Worm (Caenorhabditis elegans) whole organism, L2 larva: Measurements from ENCODE around the gene ess-2.

Source experiments
- C34F6.9 ChIP-seq: fragments of 150-350 bp; optimal IDR thresholded peaks from 2 replicates; lab custom pipeline; 2014; ENCODE audit warnings: missing biosample characterization, missing genetic modification characterization
- F13H6.1 ChIP-seq: sonication (generic microtip); optimal IDR thresholded peaks from 2 replicates; lab custom pipeline; 2016; ENCODE audit warnings: missing genetic modification characterization, missing compliant biosample characterization
- R02D3.7 ChIP-seq: fragments of 150-350 bp; optimal IDR thresholded peaks from 2 replicates; lab custom pipeline; 2014; ENCODE audit warnings: missing biosample characterization, missing genetic modification characterization
- ZK546.5 ChIP-seq: sonication (generic microtip); optimal IDR thresholded peaks from 2 replicates; lab custom pipeline; 2017; ENCODE audit warnings: missing biosample characterization, missing genetic modification characterization
- alr-1 ChIP-seq: fragments of 150-350 bp; optimal IDR thresholded peaks from 2 replicates; lab custom pipeline; 2014; ENCODE audit warnings: missing biosample characterization, missing genetic modification characterization
- aly-2 ChIP-seq: fragments of 150-350 bp; optimal IDR thresholded peaks from 2 replicates; lab custom pipeline; 2014; ENCODE audit warnings: missing biosample characterization, missing genetic modification characterization
- ama-1 ChIP-seq: fragments of 150-350 bp; optimal IDR thresholded peaks from 2 replicates; lab custom pipeline; 2018; ENCODE audit warnings: inconsistent platforms
- ceh-16 ChIP-seq: fragments of 150-350 bp; optimal IDR thresholded peaks from 2 replicates; lab custom pipeline; 2014; ENCODE audit warnings: missing biosample characterization, missing genetic modification characterization
- ceh-82 ChIP-seq: fragments of 150-350 bp; optimal IDR thresholded peaks from 2 replicates; lab custom pipeline; 2014; ENCODE audit warnings: missing biosample characterization, missing genetic modification characterization
- crh-2 ChIP-seq: sonication (generic microtip); optimal IDR thresholded peaks from 2 replicates; lab custom pipeline; 2017; ENCODE audit warnings: missing biosample characterization, missing genetic modification characterization
- dmd-4 ChIP-seq: sonication (generic microtip); optimal IDR thresholded peaks from 2 replicates; lab custom pipeline; 2017; ENCODE audit warnings: missing biosample characterization, missing genetic modification characterization
- egl-27 ChIP-seq: sonication (generic microtip); optimal IDR thresholded peaks from 3 replicates; lab custom pipeline; 2017; ENCODE audit warnings: missing biosample characterization, missing genetic modification reagents, missing genetic modification characterization
- elt-1 ChIP-seq: fragments of 150-350 bp; optimal IDR thresholded peaks from 2 replicates; lab custom pipeline; 2014; ENCODE audit warnings: missing biosample characterization, missing genetic modification characterization
- fos-1 ChIP-seq: fragments of 150-350 bp; optimal IDR thresholded peaks from 2 replicates; lab custom pipeline; 2014; ENCODE audit warnings: missing biosample characterization, missing genetic modification characterization
- gmeb-1 ChIP-seq: fragments of 150-350 bp; optimal IDR thresholded peaks from 2 replicates; lab custom pipeline; 2014; ENCODE audit warnings: missing biosample characterization, missing genetic modification characterization
- lin-11 ChIP-seq: fragments of 150-350 bp; sonication (generic microtip); optimal IDR thresholded peaks from 2 replicates; lab custom pipeline; 2014; ENCODE audit warnings: missing biosample characterization, missing genetic modification characterization, inconsistent platforms, mixed read lengths
- lin-13 ChIP-seq: fragments of 150-350 bp; optimal IDR thresholded peaks from 2 replicates; lab custom pipeline; 2014; ENCODE audit warnings: missing biosample characterization, missing genetic modification reagents, missing genetic modification characterization
- lin-39 ChIP-seq: fragments of 150-350 bp; optimal IDR thresholded peaks from 2 replicates; lab custom pipeline; 2014; ENCODE audit warnings: missing biosample characterization, missing genetic modification reagents, missing genetic modification characterization
- lsy-2 ChIP-seq, 2 experiments: fragments of 150-350 bp in 1 of 2; sonication (generic microtip) in 1 of 2; optimal IDR thresholded peaks; 2 replicates each; lab custom pipeline; 2014 to 2017; ENCODE audit warnings: missing biosample characterization in 2 of 2, missing genetic modification characterization in 2 of 2
- mab-5 ChIP-seq: fragments of 150-350 bp; optimal IDR thresholded peaks from 2 replicates; lab custom pipeline; 2014; ENCODE audit warnings: missing biosample characterization, missing genetic modification characterization
- mbf-1 ChIP-seq: sonication (generic microtip); optimal IDR thresholded peaks from 2 replicates; lab custom pipeline; 2017; ENCODE audit warnings: missing biosample characterization, missing genetic modification characterization
- mdl-1 ChIP-seq, 2 experiments: fragments of 150-350 bp in 1 of 2; sonication (generic microtip) in 1 of 2; optimal IDR thresholded peaks; 2 replicates each; lab custom pipeline; 2017; ENCODE audit warnings: missing biosample characterization in 2 of 2, missing genetic modification characterization in 2 of 2
- nhr-10 ChIP-seq: sonication (generic microtip); optimal IDR thresholded peaks from 2 replicates; lab custom pipeline; 2017; ENCODE audit warnings: missing biosample characterization, missing genetic modification characterization
- nhr-11 ChIP-seq: fragments of 150-350 bp; optimal IDR thresholded peaks from 2 replicates; lab custom pipeline; 2014; ENCODE audit warnings: missing biosample characterization, missing genetic modification characterization
- nhr-12 ChIP-seq: fragments of 150-350 bp; optimal IDR thresholded peaks from 2 replicates; lab custom pipeline; 2014; ENCODE audit warnings: missing biosample characterization, missing genetic modification characterization
- nhr-129 ChIP-seq: fragments of 150-350 bp; optimal IDR thresholded peaks from 2 replicates; lab custom pipeline; 2014; ENCODE audit warnings: missing biosample characterization, missing genetic modification characterization
- nhr-21 ChIP-seq: fragments of 150-350 bp; optimal IDR thresholded peaks from 2 replicates; lab custom pipeline; 2014; ENCODE audit warnings: missing biosample characterization, missing genetic modification characterization
- nhr-23 ChIP-seq: fragments of 150-350 bp; optimal IDR thresholded peaks from 2 replicates; lab custom pipeline; 2014; ENCODE audit warnings: missing biosample characterization, missing genetic modification reagents, missing genetic modification characterization
- nhr-237 ChIP-seq: fragments of 150-350 bp; optimal IDR thresholded peaks from 2 replicates; lab custom pipeline; 2014; ENCODE audit warnings: missing biosample characterization, missing genetic modification characterization
- nhr-25 ChIP-seq: fragments of 150-350 bp; sonication (generic microtip); optimal IDR thresholded peaks from 3 replicates; lab custom pipeline; 2014; ENCODE audit warnings: missing biosample characterization, missing genetic modification characterization
- nhr-77 ChIP-seq: fragments of 150-350 bp; optimal IDR thresholded peaks from 2 replicates; lab custom pipeline; 2014; ENCODE audit warnings: missing biosample characterization, missing genetic modification characterization
- peb-1 ChIP-seq: fragments of 150-350 bp; optimal IDR thresholded peaks from 2 replicates; lab custom pipeline; 2014; ENCODE audit warnings: missing biosample characterization, missing genetic modification characterization
- sem-4 ChIP-seq: fragments of 150-350 bp; optimal IDR thresholded peaks from 2 replicates; lab custom pipeline; 2014; ENCODE audit warnings: missing biosample characterization, missing genetic modification reagents, missing genetic modification characterization
- skn-1 ChIP-seq: sonication (generic microtip); optimal IDR thresholded peaks from 2 replicates; lab custom pipeline; 2017; ENCODE audit warnings: missing biosample characterization, missing genetic modification characterization
- snpc-4 ChIP-seq: fragments of 150-350 bp; optimal IDR thresholded peaks from 2 replicates; lab custom pipeline; 2014; ENCODE audit warnings: missing biosample characterization, missing genetic modification characterization
- unc-39 ChIP-seq: fragments of 150-350 bp; optimal IDR thresholded peaks from 2 replicates; lab custom pipeline; 2014; ENCODE audit warnings: missing biosample characterization, missing genetic modification characterization
- unc-55 ChIP-seq: fragments of 150-350 bp; sonication (generic microtip); optimal IDR thresholded peaks from 3 replicates; lab custom pipeline; 2014; ENCODE audit warnings: missing biosample characterization, missing genetic modification reagents, missing genetic modification characterization
- unc-62 ChIP-seq: fragments of 150-350 bp; optimal IDR thresholded peaks from 2 replicates; lab custom pipeline; 2014; ENCODE audit warnings: missing biosample characterization, missing genetic modification reagents, missing genetic modification characterization
- zag-1 ChIP-seq: fragments of 150-350 bp; optimal IDR thresholded peaks from 2 replicates; lab custom pipeline; 2014; ENCODE audit warnings: missing biosample characterization, missing genetic modification characterization
- ztf-1 ChIP-seq: fragments of 200-800 bp; sonication (Bioruptor generic); conservative IDR thresholded peaks from 2 replicates; pipeline ENCODE4 v1.3.6; 2022; ENCODE audit warnings: missing genetic modification characterization, missing compliant biosample characterization
- ztf-11 ChIP-seq: sonication (generic microtip); optimal IDR thresholded peaks from 2 replicates; lab custom pipeline; 2017; ENCODE audit warnings: missing biosample characterization, missing genetic modification characterization
- ztf-4 ChIP-seq: fragments of 150-350 bp; optimal IDR thresholded peaks from 2 replicates; lab custom pipeline; 2014; ENCODE audit warnings: missing biosample characterization, missing genetic modification characterization

Gene ess-2

ce11 chrIII:8457605-8458004, 32.5 kb downstream of the ess-2 start:
- TF ChIP-seq lin-11 (tag; lab: Kevin White, UChicago) (no peak), zag-1 (tag; lab: Kevin White, UChicago) (no peak), egl-27 (no peak), ZK546.5 (tag; lab: Kevin White, UChicago) (no peak), ztf-1 (GFP tag; lab: Robert Waterston, UW) (no peak), lin-39 (tag; lab: Kevin White, UChicago) (no peak), nhr-77 (no peak)

- TF ChIP-seq mdl-1 (tag; optimal IDR thresholded peaks at IDR 0.05; lab: Kevin White, UChicago) (no peak), dmd-4 (no peak), crh-2 (tag; lab: Kevin White, UChicago) (no peak), F13H6.1 (tag; lab: Kevin White, UChicago) (no peak), mbf-1 (tag; lab: Kevin White, UChicago) (no peak), nhr-11 (tag; lab: Kevin White, UChicago) (no peak), nhr-10 (tag; lab: Kevin White, UChicago) (no peak), unc-55 (GFP tag; lab: Kevin White, UChicago) (peak; percentile 8)
- TF ChIP-seq, all 48 proteins: peak for 1
Observed at ce11 chrIII:8451181-8451580, 39.0 kb downstream of the ess-2 start.

DNA sequence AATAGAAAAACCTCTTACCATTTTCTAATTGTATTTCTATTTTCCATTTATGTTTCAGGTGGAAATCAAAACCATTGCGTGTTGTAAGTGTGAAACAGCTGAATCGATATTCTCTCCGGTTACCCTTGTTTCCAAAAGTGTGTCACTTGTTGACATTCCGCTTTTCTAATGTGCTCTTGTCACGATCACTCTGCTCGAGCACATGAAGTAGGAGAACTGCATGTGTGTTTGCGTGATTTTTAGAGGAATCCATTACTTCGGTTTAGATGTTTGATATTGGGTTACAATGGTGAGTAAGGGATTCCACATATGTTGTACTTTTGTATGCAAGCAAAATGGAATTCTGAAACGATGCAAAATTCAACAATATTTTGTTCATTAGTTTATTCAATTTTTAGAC, 39.7 kb downstream of the ess-2 start:
- peak; percentile 73 for TF ChIP-seq ama-1
- no peak for TF ChIP-seq nhr-12 (tag; lab: Kevin White, UChicago)
- TF ChIP-seq nhr-129 (tag; lab: Kevin White, UChicago): peak; percentile 24
- TF ChIP-seq, all 48 proteins: peak for 2

DNA sequence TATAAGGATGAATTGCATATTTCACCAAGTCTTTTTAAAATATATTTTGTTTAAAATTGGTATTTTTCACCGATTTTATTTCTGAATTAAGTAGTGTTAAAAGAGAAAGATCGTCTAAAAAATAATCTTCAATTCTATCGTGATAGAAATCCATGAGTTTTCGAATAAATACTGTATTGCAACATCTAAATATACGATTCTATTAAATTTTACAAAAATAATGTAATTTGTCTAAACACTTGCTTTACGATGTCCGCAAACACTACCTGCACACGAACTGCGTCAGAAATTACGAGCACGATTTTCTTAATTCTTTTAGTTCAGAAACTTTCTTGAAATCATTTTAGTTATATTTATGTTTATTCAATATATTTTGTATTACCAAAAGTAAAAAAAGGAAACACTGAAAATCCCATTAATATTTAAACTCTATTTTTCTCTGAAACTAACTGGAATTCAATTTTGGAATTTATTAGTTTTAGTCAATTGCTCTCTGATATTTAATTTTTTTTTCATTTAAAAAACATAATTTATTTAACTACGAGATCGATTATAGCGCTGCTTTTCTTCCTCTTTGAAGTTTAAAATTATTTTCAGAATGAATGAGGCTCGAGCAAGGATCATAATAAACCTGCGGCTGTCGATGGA, 40.9 kb downstream of the ess-2 start, which contains the start of gene mrpl-32:
mrpl-32 (plus strand) TSS at position 598 of the 648 bp plus-strand sequence.
- TF ChIP-seq sem-4: peak; percentile 39
- TF ChIP-seq lsy-2 (tag; optimal IDR thresholded peaks at IDR 0.05; lab: Kevin White, UChicago): peak in 1 of 2 experiments; percentile 67
- TF ChIP-seq nhr-12 (tag; lab: Kevin White, UChicago): peak; percentile 25
- TF ChIP-seq C34F6.9: peak; percentile 39
- TF ChIP-seq nhr-10 (tag; lab: Kevin White, UChicago): no peak
- TF ChIP-seq crh-2 (tag; lab: Kevin White, UChicago): peak; percentile 45
- TF ChIP-seq nhr-11 (tag; lab: Kevin White, UChicago): no peak
- TF ChIP-seq lin-11 (tag; lab: Kevin White, UChicago): no peak
- TF ChIP-seq snpc-4: no peak
- TF ChIP-seq skn-1 (tag; lab: Kevin White, UChicago): peak; percentile 53
- TF ChIP-seq nhr-237: no peak
- TF ChIP-seq lin-13 (GFP tag; lab: Kevin White, UChicago): peak; percentile 33
- TF ChIP-seq ama-1: peak; percentile 38
- TF ChIP-seq ztf-4 (tag; lab: Kevin White, UChicago): peak; percentile 74

ce11 chrIII:8446940-8447403, 43.2 kb downstream of the ess-2 start, which contains the start of gene rpn-3:
TSS of gene rpn-3 (plus strand) at chrIII:8447353.
- peak; percentile 66 for TF ChIP-seq unc-62 (GFP tag; lab: Kevin White, UChicago)
- no peak for TF ChIP-seq nhr-23
- no peak for TF ChIP-seq elt-1
- no peak for TF ChIP-seq unc-39 (tag; lab: Kevin White, UChicago)
- TF ChIP-seq egl-27: peak; percentile 90
- TF ChIP-seq nhr-237: peak; percentile 72
- TF ChIP-seq F13H6.1 (tag; lab: Kevin White, UChicago): peak; percentile 92
- TF ChIP-seq peb-1: no peak
- peak; percentile 99 for TF ChIP-seq skn-1 (tag; lab: Kevin White, UChicago)
- peak; percentile 85 for TF ChIP-seq nhr-10 (tag; lab: Kevin White, UChicago)
- TF ChIP-seq lin-11 (tag; lab: Kevin White, UChicago): peak; percentile 63
- TF ChIP-seq R02D3.7 (tag; lab: Kevin White, UChicago): peak; percentile 64
- peak; percentile 95 for TF ChIP-seq gmeb-1 (tag; lab: Kevin White, UChicago)
- TF ChIP-seq ztf-1 (GFP tag; lab: Robert Waterston, UW): no peak
- TF ChIP-seq fos-1 (tag; lab: Kevin White, UChicago): peak; percentile 98
- no peak for TF ChIP-seq ztf-11 (tag; lab: Kevin White, UChicago)
- TF ChIP-seq alr-1 (tag; lab: Kevin White, UChicago): no peak
- TF ChIP-seq nhr-11 (tag; lab: Kevin White, UChicago): no peak
- TF ChIP-seq mbf-1 (tag; lab: Kevin White, UChicago): no peak
- TF ChIP-seq aly-2 (tag; lab: Kevin White, UChicago): no peak
- peak; percentile 95 for TF ChIP-seq mab-5 (tag; lab: Kevin White, UChicago)
- peak; percentile 19 for TF ChIP-seq ceh-16 (tag; lab: Kevin White, UChicago)
- TF ChIP-seq ceh-82 (tag; lab: Kevin White, UChicago): peak; percentile 83
- TF ChIP-seq crh-2 (tag; lab: Kevin White, UChicago): peak; percentile 99
- peak; percentile 99 for TF ChIP-seq unc-55 (GFP tag; lab: Kevin White, UChicago)
- TF ChIP-seq lsy-2 (tag; optimal IDR thresholded peaks at IDR 0.05; lab: Kevin White, UChicago): peak; percentile 93 to 97
- TF ChIP-seq zag-1 (tag; lab: Kevin White, UChicago): peak; percentile 88
- TF ChIP-seq nhr-25 (tag; lab: Kevin White, UChicago): peak; percentile 97
- peak; percentile 99 for TF ChIP-seq C34F6.9
- TF ChIP-seq nhr-12 (tag; lab: Kevin White, UChicago): peak; percentile 6
- no peak for TF ChIP-seq dmd-4
- peak; percentile 95 for TF ChIP-seq nhr-21 (tag; lab: Kevin White, UChicago)
- peak; percentile 90 for TF ChIP-seq snpc-4
